Worm (Caenorhabditis elegans): Measurements from ENCODE around the gene F44F4.15.

F44F4.15 gene

DNA sequence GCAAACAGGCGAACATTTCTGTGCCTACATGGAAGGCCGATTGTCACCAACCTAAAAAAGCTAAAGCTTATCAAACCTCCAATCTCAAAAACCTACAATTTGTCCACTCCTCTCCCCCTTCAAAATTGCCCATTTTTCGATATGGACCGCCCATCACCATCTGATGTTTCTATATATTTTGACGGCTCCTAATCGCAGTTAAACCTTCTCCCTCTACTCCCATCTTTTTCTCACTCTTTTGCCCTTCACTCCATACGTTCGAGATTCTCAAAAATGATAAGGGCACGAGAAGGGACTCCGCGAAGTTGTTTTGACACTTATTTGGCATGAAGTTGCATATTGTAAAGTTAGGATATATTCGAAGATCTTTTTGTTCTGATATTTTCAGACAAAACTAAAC lies 44.7 kb downstream of the F44F4.15 start:
- TF ChIP-seq efl-1 (GFP tag; optimal IDR thresholded peaks at IDR 0.05) (no peak), fkh-3 (tag; optimal IDR thresholded peaks at IDR 0.05) (no peak), rcor-1 (GFP tag; IDR thresholded peaks at IDR 0.05) (no peak), zim-3 (tag; optimal IDR thresholded peaks at IDR 0.05) (no peak), lsy-27 (tag; optimal IDR thresholded peaks at IDR 0.05; ENCODE audit: borderline replicate concordance, insufficient read depth) (no peak), xnd-1 (tag; optimal IDR thresholded peaks at IDR 0.05) (no peak), ztf-6 (GFP tag; IDR thresholded peaks at IDR 0.05) (no peak), let-526 (GFP tag; IDR thresholded peaks at IDR 0.05) (no peak), madf-10 (tag; optimal IDR thresholded peaks at IDR 0.05) (no peak), nhr-120 (GFP tag; IDR thresholded peaks at IDR 0.05) (no peak), F10E7.11 (tag; optimal IDR thresholded peaks at IDR 0.05) (no peak), die-1 (tag; optimal IDR thresholded peaks at IDR 0.05) (no peak), madf-8 (GFP tag; conservative IDR thresholded peaks at IDR 0.05) (no peak), let-607 (tag; optimal IDR thresholded peaks at IDR 0.05) (no peak), snpc-1.1 (tag; optimal IDR thresholded peaks at IDR 0.05; ENCODE audit: insufficient read depth) (no peak)

DNA sequence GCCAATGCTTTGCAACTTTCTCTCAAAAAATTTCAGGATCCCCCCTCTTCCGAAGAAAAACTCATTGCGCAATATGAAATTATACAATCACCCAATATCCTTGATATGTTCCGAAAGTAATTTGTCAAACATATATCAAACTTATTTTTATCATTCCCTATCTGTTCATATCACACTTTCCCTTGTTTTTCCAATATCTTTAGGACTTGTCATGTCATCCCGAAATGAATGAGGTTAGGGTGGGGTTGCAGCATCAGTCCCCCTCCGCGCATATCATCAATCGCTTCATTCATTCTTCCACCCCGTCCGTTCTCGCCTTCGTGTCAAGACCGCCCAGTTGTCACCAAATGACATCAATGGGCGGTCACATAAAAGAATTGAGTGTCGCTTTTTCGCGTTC lies 45.2 kb downstream of the F44F4.15 start:
- TF ChIP-seq F55B11.4 (tag; optimal IDR thresholded peaks at IDR 0.05; ENCODE audit: borderline replicate concordance, insufficient read depth) (no peak), rcor-1 (GFP tag; IDR thresholded peaks at IDR 0.05) (no peak), Y79H2A.3 (GFP tag; conservative IDR thresholded peaks at IDR 0.05) (no peak), Y67H2A.10 (GFP tag; conservative IDR thresholded peaks at IDR 0.05) (no peak), rpc-1 (optimal IDR thresholded peaks at IDR 0.05) (no peak), rpc-1 (tag; optimal IDR thresholded peaks at IDR 0.05) (no peak), tlf-1 (GFP tag; optimal IDR thresholded peaks at IDR 0.05) (no peak), snpc-1.1 (tag; optimal IDR thresholded peaks at IDR 0.05; ENCODE audit: insufficient read depth) (no peak), die-1 (tag; optimal IDR thresholded peaks at IDR 0.05) (no peak), hrde-1 (tag; optimal IDR thresholded peaks at IDR 0.05; ENCODE audit: borderline replicate concordance) (no peak), nfya-1 (tag; optimal IDR thresholded peaks at IDR 0.05; ENCODE audit: borderline replicate concordance, insufficient read depth) (no peak), xnd-1 (tag; optimal IDR thresholded peaks at IDR 0.05) (no peak), ZK185.1 (tag; optimal IDR thresholded peaks at IDR 0.05; ENCODE audit: poor library complexity, severe bottlenecking) (no peak), atf-7 (tag; optimal IDR thresholded peaks at IDR 0.05) (no peak), T26A5.8 (tag; optimal IDR thresholded peaks at IDR 0.05) (no peak), Y53F4B.3 (GFP tag; IDR thresholded peaks at IDR 0.05) (no peak), egl-18 (GFP tag; IDR thresholded peaks at IDR 0.05) (no peak), ets-4 (GFP tag; optimal IDR thresholded peaks at IDR 0.05) (no peak), lir-1 (GFP tag; conservative IDR thresholded peaks at IDR 0.05) (no peak)

DNA sequence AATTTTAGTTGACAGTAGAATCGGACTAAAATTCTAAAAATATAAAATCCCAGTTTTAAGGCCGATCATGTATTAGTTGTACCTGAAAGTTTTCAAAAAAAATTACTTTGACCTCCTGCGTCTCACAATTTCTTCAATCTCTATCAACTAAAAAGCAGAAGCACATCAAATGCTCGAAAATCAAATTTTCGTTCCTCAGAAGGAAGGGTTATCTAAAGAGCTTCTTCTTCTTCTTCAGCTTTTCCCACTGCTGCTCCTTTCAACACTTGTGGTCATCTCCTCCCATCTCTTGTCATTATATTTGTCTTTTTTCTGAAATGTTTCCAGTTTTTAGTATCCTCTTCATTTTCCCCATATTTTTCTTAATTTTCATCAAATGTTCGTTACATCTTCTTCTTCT lies 50.3 kb downstream of the F44F4.15 start:
- TF ChIP-seq snpc-1.3 (tag; optimal IDR thresholded peaks at IDR 0.05; ENCODE audit: insufficient read depth): no peak
- no peak for TF ChIP-seq lir-1 (GFP tag; conservative IDR thresholded peaks at IDR 0.05)
- no peak for TF ChIP-seq D2030.7 (GFP tag; IDR thresholded peaks at IDR 0.05)
- TF ChIP-seq K12H6.12 (tag; optimal IDR thresholded peaks at IDR 0.05): no peak
- TF ChIP-seq nfya-1 (tag; optimal IDR thresholded peaks at IDR 0.05; ENCODE audit: borderline replicate concordance, insufficient read depth): no peak
- TF ChIP-seq rcor-1 (GFP tag; IDR thresholded peaks at IDR 0.05): no peak
- TF ChIP-seq unc-62 (GFP tag; optimal IDR thresholded peaks at IDR 0.05): no peak
- TF ChIP-seq madf-3 (GFP tag; IDR thresholded peaks at IDR 0.05): no peak
- TF ChIP-seq rec-8 (tag; optimal IDR thresholded peaks at IDR 0.05): no peak
- no peak for TF ChIP-seq athp-1 (tag; optimal IDR thresholded peaks at IDR 0.05)
- no peak for TF ChIP-seq ztf-25 (GFP tag; IDR thresholded peaks at IDR 0.05)
- TF ChIP-seq T26A5.8 (tag; optimal IDR thresholded peaks at IDR 0.05): no peak
- no peak for TF ChIP-seq zim-3 (tag; optimal IDR thresholded peaks at IDR 0.05)
- TF ChIP-seq ztf-28 (GFP tag; IDR thresholded peaks at IDR 0.05): no peak
